Worm (Caenorhabditis elegans): Measurements from ENCODE around the gene Y38H6C.25.

Gene Y38H6C.25

ce11 chrV:20518927-20519326 lies at the start of gene Y38H6C.25:
Gene Y38H6C.25, plus strand, starts transcription at chrV:20519227.
- TF ChIP-seq cog-1 (tag; optimal IDR thresholded peaks at IDR 0.05) (no peak), ref-1 (GFP tag; conservative IDR thresholded peaks at IDR 0.05) (no peak)

DNA sequence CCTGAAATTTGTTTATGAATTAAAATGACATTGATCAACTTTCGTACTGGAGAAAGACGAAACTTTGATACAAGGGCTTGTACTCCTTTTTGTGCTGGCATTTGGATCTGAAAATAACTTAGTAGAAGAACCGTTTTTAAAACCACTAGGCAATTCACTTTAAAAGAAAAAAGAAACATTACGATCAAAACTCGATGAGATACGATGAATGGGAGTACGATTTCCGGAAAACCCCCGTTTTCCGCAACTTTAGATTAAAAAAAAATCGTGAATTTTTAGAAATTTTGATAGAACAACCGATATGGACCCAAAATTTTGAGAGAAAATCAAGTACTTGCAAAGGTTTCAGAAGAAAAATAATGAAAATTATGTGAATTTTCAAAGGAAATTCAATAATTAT lies 48.6 kb upstream of the Y38H6C.25 start, which contains the start of gene B0250.8:
B0250.8 (minus strand) TSS at position 101 of the 400 bp plus-strand sequence.
- TF ChIP-seq ztf-23 (GFP tag; IDR thresholded peaks at IDR 0.05) (no peak), ref-1 (GFP tag; conservative IDR thresholded peaks at IDR 0.05) (no peak), ztf-29 (GFP tag; IDR thresholded peaks at IDR 0.05) (no peak)

- TF ChIP-seq T22C8.4 (GFP tag; IDR thresholded peaks at IDR 0.05) (no peak), cog-1 (tag; optimal IDR thresholded peaks at IDR 0.05) (no peak), med-1 (GFP tag; optimal IDR thresholded peaks at IDR 0.05; ENCODE audit: insufficient read depth) (no peak), klf-2 (GFP tag; conservative IDR thresholded peaks at IDR 0.05) (no peak), ztf-23 (GFP tag; IDR thresholded peaks at IDR 0.05) (no peak), ztf-29 (GFP tag; IDR thresholded peaks at IDR 0.05) (no peak), flt-1 (GFP tag; IDR thresholded peaks at IDR 0.05) (no peak), tab-1 (GFP tag; IDR thresholded peaks at IDR 0.05) (no peak), ref-1 (GFP tag; conservative IDR thresholded peaks at IDR 0.05) (no peak)
These were observed 44.0 kb upstream of the Y38H6C.25 start for ce11 chrV:20475029-20475428.

DNA sequence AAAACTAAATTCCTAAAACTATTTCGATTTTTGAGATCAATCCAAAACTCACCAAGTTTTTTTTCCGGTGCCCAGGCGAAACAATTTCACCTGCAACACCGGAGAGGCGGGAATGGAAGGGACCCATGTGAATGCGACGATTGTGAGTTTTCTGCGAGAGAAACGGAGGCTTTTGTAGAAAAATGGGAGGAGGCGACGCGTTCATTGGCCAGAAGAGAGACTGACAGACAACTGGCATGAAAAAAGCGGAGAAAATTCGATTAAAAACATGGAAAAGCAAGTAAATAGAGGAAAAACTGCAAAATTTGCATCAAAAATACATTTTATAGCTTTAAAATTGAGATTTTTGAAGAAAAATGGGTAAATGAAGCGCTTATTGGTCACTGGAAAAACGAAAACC lies 43.2 kb upstream of the Y38H6C.25 start, which contains the start of gene B0250.7:
B0250.7 (minus strand) TSS at position 232 of the 400 bp plus-strand sequence.
- TF ChIP-seq ztf-23 (GFP tag; IDR thresholded peaks at IDR 0.05) (no peak), klf-2 (GFP tag; conservative IDR thresholded peaks at IDR 0.05) (no peak), cog-1 (tag; optimal IDR thresholded peaks at IDR 0.05) (no peak), med-1 (GFP tag; optimal IDR thresholded peaks at IDR 0.05; ENCODE audit: insufficient read depth) (no peak), flt-1 (GFP tag; IDR thresholded peaks at IDR 0.05) (no peak), ztf-29 (GFP tag; IDR thresholded peaks at IDR 0.05) (no peak), T22C8.4 (GFP tag; IDR thresholded peaks at IDR 0.05) (no peak), tab-1 (GFP tag; IDR thresholded peaks at IDR 0.05) (no peak), ref-1 (GFP tag; conservative IDR thresholded peaks at IDR 0.05) (no peak)

DNA sequence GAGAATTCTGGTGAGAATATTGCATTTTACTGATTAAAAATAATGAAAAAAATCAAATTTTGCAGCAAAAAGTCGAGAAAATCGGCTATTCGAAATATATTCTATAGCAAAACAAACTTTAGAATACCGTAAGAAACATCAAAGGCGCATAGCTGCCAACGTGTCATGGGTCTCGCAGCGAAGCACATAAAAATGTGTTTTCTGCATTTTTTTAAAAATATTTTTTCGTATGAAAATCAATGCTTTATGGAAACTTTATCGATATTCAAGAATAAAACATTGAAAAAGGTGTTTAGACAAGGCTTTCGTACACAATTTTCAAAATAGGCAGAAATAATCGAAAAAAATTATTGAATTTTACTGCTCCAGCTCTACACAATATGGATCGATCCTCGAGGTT lies 42.5 kb upstream of the Y38H6C.25 start:
- no peak for TF ChIP-seq klf-2 (GFP tag; conservative IDR thresholded peaks at IDR 0.05)
- no peak for TF ChIP-seq cog-1 (tag; optimal IDR thresholded peaks at IDR 0.05)
- TF ChIP-seq ztf-23 (GFP tag; IDR thresholded peaks at IDR 0.05) = no peak
- no peak for TF ChIP-seq flt-1 (GFP tag; IDR thresholded peaks at IDR 0.05)
- no peak for TF ChIP-seq tab-1 (GFP tag; IDR thresholded peaks at IDR 0.05)
- no peak for TF ChIP-seq ztf-29 (GFP tag; IDR thresholded peaks at IDR 0.05)
- no peak for TF ChIP-seq T22C8.4 (GFP tag; IDR thresholded peaks at IDR 0.05)
- TF ChIP-seq ref-1 (GFP tag; conservative IDR thresholded peaks at IDR 0.05) = no peak
- no peak for TF ChIP-seq med-1 (GFP tag; optimal IDR thresholded peaks at IDR 0.05; ENCODE audit: insufficient read depth)

DNA sequence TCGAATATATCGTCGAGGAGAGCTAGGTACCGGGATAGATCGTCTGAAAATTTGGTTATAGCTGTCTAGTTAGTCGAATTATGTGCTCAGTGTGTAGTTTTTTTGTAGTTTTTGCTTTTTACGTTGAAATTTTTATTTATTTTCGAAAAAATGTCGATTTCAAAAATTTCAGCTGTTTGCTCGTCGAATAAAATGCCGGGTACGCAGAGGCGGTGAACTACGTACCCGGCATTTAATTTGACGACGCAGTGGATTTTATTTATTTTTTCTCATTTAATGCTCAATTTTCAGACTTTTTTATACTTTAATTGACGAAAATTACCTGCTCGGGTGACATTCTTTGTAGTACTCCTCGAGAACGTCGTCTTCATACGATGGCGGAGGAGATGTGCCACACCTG lies 42.0 kb upstream of the Y38H6C.25 start:
- TF ChIP-seq T22C8.4 (GFP tag; IDR thresholded peaks at IDR 0.05) (no peak), ref-1 (GFP tag; conservative IDR thresholded peaks at IDR 0.05) (no peak), cog-1 (tag; optimal IDR thresholded peaks at IDR 0.05) (no peak), ztf-23 (GFP tag; IDR thresholded peaks at IDR 0.05) (no peak), med-1 (GFP tag; optimal IDR thresholded peaks at IDR 0.05; ENCODE audit: insufficient read depth) (no peak), klf-2 (GFP tag; conservative IDR thresholded peaks at IDR 0.05) (no peak), flt-1 (GFP tag; IDR thresholded peaks at IDR 0.05) (no peak), tab-1 (GFP tag; IDR thresholded peaks at IDR 0.05) (no peak)

DNA sequence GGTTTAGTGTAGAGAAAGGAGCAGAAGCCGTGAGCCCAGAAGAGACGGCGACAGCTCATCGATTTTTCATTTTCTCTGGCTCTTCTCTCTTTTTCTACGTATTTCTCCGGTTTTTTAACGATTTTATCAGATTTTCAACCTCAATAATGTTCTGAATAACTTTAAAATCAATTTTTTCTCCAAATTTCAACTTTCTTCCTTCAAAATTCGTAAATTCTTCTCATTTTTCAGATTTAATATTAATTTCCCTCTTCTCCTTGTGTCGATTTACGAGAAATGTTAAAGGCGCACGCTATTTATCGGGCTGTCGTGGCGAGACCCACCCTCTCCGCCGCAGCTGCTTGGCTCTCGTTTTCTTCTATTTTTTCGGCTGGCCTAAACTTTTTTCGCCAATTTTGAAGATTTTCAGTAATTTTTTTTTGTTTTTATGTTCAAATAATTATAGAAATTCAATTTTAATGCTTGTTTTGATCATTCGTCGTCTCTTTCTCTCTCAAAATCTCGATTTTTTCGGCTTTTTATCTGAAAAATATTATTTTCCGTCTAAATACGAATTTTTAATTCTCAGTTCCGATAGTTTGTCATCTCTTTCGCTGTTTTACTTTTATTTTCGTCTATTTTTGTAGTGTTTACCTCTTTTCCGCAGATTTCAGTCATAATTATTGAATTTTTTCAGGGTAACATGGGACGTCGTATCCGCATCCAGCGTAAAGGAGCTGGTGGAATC lies 39.9 kb upstream of the Y38H6C.25 start, which contains the start of the genes calf-1 and rpl-2:
calf-1 (minus strand) TSS at position 77 of the 727 bp plus-strand sequence.
rpl-2 (plus strand) TSS at position 677 of the 727 bp plus-strand sequence.
- TF ChIP-seq klf-2 (GFP tag; conservative IDR thresholded peaks at IDR 0.05) (no peak), flt-1 (GFP tag; IDR thresholded peaks at IDR 0.05) (no peak), ztf-29 (GFP tag; IDR thresholded peaks at IDR 0.05) (no peak), T22C8.4 (GFP tag; IDR thresholded peaks at IDR 0.05) (no peak), ref-1 (GFP tag; conservative IDR thresholded peaks at IDR 0.05) (no peak), cog-1 (tag; optimal IDR thresholded peaks at IDR 0.05) (no peak), tab-1 (GFP tag; IDR thresholded peaks at IDR 0.05) (no peak), ztf-23 (GFP tag; IDR thresholded peaks at IDR 0.05) (no peak), med-1 (GFP tag; optimal IDR thresholded peaks at IDR 0.05; ENCODE audit: insufficient read depth) (no peak)

- no peak for TF ChIP-seq ztf-23 (GFP tag; IDR thresholded peaks at IDR 0.05)
- TF ChIP-seq cog-1 (tag; optimal IDR thresholded peaks at IDR 0.05) = no peak
- TF ChIP-seq flt-1 (GFP tag; IDR thresholded peaks at IDR 0.05) = no peak
- TF ChIP-seq med-1 (GFP tag; optimal IDR thresholded peaks at IDR 0.05; ENCODE audit: insufficient read depth) = no peak
- TF ChIP-seq klf-2 (GFP tag; conservative IDR thresholded peaks at IDR 0.05) = no peak
- TF ChIP-seq ztf-29 (GFP tag; IDR thresholded peaks at IDR 0.05) = no peak
- TF ChIP-seq tab-1 (GFP tag; IDR thresholded peaks at IDR 0.05) = no peak
- no peak for TF ChIP-seq ref-1 (GFP tag; conservative IDR thresholded peaks at IDR 0.05)
- TF ChIP-seq T22C8.4 (GFP tag; IDR thresholded peaks at IDR 0.05) = no peak
These were observed 38.2 kb upstream of the Y38H6C.25 start for ce11 chrV:20480790-20481189.

DNA sequence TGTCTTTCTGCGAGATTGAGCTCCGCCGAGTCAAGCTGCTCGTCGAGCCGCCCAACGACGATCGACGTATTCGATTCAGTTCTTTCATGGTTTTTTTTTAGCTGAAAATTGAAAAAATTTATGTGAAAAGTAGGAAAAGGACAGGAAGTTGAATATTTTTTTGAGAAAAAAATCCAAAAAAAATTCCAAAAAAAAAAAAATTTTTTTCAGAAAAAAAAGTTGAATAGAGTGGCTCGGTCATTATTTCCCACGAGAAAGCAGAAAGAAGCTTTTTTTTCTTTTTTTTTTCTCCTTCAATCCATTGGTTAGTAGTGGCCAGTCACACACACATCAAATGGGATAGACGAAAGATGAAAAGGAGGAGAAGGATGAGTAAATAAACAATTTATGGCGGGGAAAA lies 33.7 kb upstream of the Y38H6C.25 start, which contains the start of gene dhcr-7:
dhcr-7 (minus strand) TSS at position 101 of the 400 bp plus-strand sequence.
- no peak for TF ChIP-seq flt-1 (GFP tag; IDR thresholded peaks at IDR 0.05)
- no peak for TF ChIP-seq cog-1 (tag; optimal IDR thresholded peaks at IDR 0.05)
- no peak for TF ChIP-seq ref-1 (GFP tag; conservative IDR thresholded peaks at IDR 0.05)
- TF ChIP-seq ztf-29 (GFP tag; IDR thresholded peaks at IDR 0.05) = no peak
- TF ChIP-seq tab-1 (GFP tag; IDR thresholded peaks at IDR 0.05) = no peak
- TF ChIP-seq med-1 (GFP tag; optimal IDR thresholded peaks at IDR 0.05; ENCODE audit: insufficient read depth) = no peak
- TF ChIP-seq klf-2 (GFP tag; conservative IDR thresholded peaks at IDR 0.05) = no peak
- no peak for TF ChIP-seq T22C8.4 (GFP tag; IDR thresholded peaks at IDR 0.05)
- TF ChIP-seq ztf-23 (GFP tag; IDR thresholded peaks at IDR 0.05) = no peak

DNA sequence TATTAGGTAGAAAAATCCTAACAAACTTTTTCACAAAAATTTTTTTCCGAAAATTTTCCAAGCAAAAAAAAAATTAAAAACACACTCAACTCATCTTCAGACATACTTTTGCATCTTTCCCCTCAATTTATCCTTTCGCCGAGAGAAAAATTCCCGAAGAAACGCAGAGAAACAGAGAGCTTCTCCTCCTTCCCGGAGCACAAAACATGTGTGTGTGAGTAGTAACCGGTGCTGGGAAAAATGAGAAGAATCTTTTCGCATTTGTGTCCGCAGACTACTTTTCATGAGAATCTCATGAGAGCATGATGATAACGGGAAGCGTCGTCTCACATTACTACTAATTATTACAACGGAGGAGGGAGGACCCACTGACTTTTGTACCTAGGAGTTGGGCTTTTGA lies 32.5 kb upstream of the Y38H6C.25 start:
- no peak for TF ChIP-seq ztf-29 (GFP tag; IDR thresholded peaks at IDR 0.05)
- TF ChIP-seq cog-1 (tag; optimal IDR thresholded peaks at IDR 0.05) = no peak
- no peak for TF ChIP-seq ztf-23 (GFP tag; IDR thresholded peaks at IDR 0.05)
- no peak for TF ChIP-seq tab-1 (GFP tag; IDR thresholded peaks at IDR 0.05)
- TF ChIP-seq T22C8.4 (GFP tag; IDR thresholded peaks at IDR 0.05) = no peak
- TF ChIP-seq flt-1 (GFP tag; IDR thresholded peaks at IDR 0.05) = no peak
- TF ChIP-seq ref-1 (GFP tag; conservative IDR thresholded peaks at IDR 0.05) = no peak
- TF ChIP-seq med-1 (GFP tag; optimal IDR thresholded peaks at IDR 0.05; ENCODE audit: insufficient read depth) = no peak
